Fruit fly (Drosophila melanogaster) whole organism, adult: ENCODE data around the gene CG7692.

ENCODE experiments used
- CG11617 ChIP-seq: fragments of 200-800 bp; sonication (Bioruptor generic); optimal IDR thresholded peaks from 2 replicates; lab custom pipeline; 2017; ENCODE audit warnings: mild to moderate bottlenecking, missing biosample characterization, missing genetic modification reagents, missing genetic modification characterization
- CG12768 ChIP-seq: fragments of 200-800 bp; sonication (Bioruptor generic); optimal IDR thresholded peaks from 2 replicates; lab custom pipeline; 2017; ENCODE audit warnings: missing biosample characterization, missing genetic modification characterization, mild to moderate bottlenecking, moderate library complexity, missing genetic modification reagents
- Clk ChIP-seq: fragments of 200-800 bp; sonication (Bioruptor generic); optimal IDR thresholded peaks from 2 replicates; lab custom pipeline; 2017; ENCODE audit warnings: missing biosample characterization, missing genetic modification characterization

dm6 chr3L:17388895-17389294, 37.3 kb downstream of the CG7692 start, which contains the start of gene CG13731:
- TF ChIP-seq Clk (GFP tag; lab: Kevin White, UChicago) (no peak), CG12768 (no peak), CG11617 (GFP tag; lab: Kevin White, UChicago) (no peak)
